Fruit fly (Drosophila melanogaster) whole organism: ENCODE results near the gene Hsp60A.

Experiments
- CG8478 ChIP-seq: fragments of >200 bp; optimal IDR thresholded peaks from 2 replicates; lab custom pipeline; 2018; ENCODE audit warnings: inconsistent platforms
- Dll ChIP-seq: fragments of >200 bp; optimal IDR thresholded peaks from 2 replicates; lab custom pipeline; 2017
- EcR ChIP-seq, 2 experiments: fragments of >200 bp; optimal IDR thresholded peaks; 2 replicates each; lab custom pipeline; 2017; ENCODE audit warnings: missing biosample characterization in 2 of 2, missing genetic modification characterization in 2 of 2, missing genetic modification reagents in 2 of 2
- pan ChIP-seq: fragments of >200 bp; optimal IDR thresholded peaks from 2 replicates; lab custom pipeline; 2017
- psq ChIP-seq: fragments of >200 bp; optimal IDR thresholded peaks from 2 replicates; lab custom pipeline; 2017
- usp ChIP-seq: fragments of >200 bp; optimal IDR thresholded peaks from 2 replicates; lab custom pipeline; 2017; ENCODE audit warnings: missing biosample characterization, missing genetic modification characterization, mixed read lengths

Hsp60A gene

dm6 chrX:11149201-11149600 is 40.9 kb downstream of the Hsp60A start, which contains the start of gene Lint-1:
Gene Lint-1, plus strand, starts transcription at chrX:11149323.
- TF ChIP-seq pan (lab: Kevin White, UChicago) (no peak), CG8478 (lab: Kevin White, UChicago) (no peak), Dll (lab: Kevin White, UChicago) (no peak), EcR (GFP tag; optimal IDR thresholded peaks at IDR 0.05; lab: Kevin White, UChicago) (no peak), usp (no peak), psq (lab: Kevin White, UChicago) (no peak)

- TF ChIP-seq psq (lab: Kevin White, UChicago) (no peak), usp (no peak), CG8478 (lab: Kevin White, UChicago) (no peak), EcR (GFP tag; optimal IDR thresholded peaks at IDR 0.05; lab: Kevin White, UChicago) (no peak), pan (lab: Kevin White, UChicago) (no peak), Dll (lab: Kevin White, UChicago) (no peak)
Observed at dm6 chrX:11153413-11153812, 45.1 kb downstream of the Hsp60A start.

dm6 chrX:11153826-11154510 is 45.7 kb downstream of the Hsp60A start, which contains the start of the genes rtv and Dlic:
Gene rtv, minus strand, starts transcription at chrX:11153990.
Gene Dlic, plus strand, starts transcription at chrX:11154421.
- no peak for TF ChIP-seq pan (lab: Kevin White, UChicago)
- TF ChIP-seq CG8478 (lab: Kevin White, UChicago), result no peak
- no peak for TF ChIP-seq Dll (lab: Kevin White, UChicago)
- TF ChIP-seq EcR (GFP tag; optimal IDR thresholded peaks at IDR 0.05; lab: Kevin White, UChicago), result no peak
- TF ChIP-seq psq (lab: Kevin White, UChicago), result no peak
- no peak for TF ChIP-seq usp

DNA sequence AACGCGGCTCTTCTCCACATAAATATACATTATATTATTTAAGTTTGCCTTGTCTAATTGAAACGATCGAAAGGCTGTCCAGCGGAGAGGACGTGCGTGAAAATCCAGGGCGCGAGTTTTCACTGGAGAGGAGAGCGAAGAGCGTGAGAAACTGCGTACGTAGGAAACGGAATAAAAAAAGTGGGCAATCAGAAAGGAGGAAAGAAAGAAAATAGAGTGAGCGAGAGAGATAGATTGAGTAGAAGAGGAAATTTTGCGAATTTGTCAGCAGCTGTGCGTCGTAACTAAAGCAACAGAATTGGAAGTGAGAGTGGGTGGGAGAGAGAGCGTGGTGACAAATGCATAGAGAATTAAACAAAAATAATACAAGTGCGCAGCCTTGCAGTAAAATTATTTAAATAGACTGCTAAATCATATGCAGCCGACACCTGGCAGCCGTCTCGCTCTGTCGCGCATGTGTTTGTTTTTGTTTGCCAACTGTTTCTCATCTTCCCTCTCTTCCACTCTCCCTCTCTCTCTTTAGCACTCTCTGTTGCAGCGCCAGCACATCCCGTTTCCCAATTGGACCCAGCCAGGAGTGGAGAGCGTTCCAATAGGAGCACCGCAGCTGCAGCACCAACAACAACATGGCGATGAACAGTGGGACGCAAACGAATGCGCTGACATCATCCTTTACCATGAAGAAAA is 46.4 kb downstream of the Hsp60A start:
- TF ChIP-seq EcR (GFP tag; optimal IDR thresholded peaks at IDR 0.05; lab: Kevin White, UChicago) (no peak), Dll (lab: Kevin White, UChicago) (peak; percentile 83), usp (no peak), CG8478 (lab: Kevin White, UChicago) (peak; percentile 56), psq (lab: Kevin White, UChicago) (no peak), pan (lab: Kevin White, UChicago) (no peak)

DNA sequence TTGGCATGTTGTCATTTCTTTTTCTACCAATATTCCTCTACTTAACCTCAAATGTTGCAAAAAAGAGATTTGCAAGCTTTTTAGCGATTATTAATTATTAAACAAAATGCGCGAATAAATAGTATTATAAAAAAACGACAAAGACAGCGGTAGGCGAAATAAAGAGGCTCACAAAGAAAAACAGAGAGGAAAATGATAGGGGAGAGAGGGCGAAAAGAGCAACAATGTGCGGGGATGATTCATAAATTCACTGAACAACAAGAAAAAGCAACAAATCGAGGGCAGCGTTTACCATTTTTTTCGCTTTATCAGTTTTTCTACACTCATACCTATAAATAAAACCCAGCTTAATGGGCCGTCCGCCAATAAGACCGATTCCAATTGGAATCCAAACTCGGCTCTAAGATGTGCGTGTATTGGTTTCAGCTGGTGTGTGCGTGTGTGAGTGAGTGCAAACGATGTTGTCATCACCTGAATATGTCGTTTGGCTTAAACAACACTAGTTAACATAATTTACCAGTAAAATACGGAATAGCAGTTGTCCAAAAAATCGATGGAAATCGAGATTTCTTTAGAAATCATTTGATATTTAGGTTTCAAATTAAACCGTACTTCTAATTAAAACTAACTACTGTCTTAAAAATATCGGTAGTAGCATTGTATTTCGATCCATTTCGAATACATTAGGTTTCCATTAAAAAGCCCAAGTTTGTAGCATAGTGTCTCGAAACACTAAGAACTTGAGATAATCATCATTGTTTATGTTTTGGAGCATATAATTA is 47.7 kb downstream of the Hsp60A start:
- TF ChIP-seq CG8478 (lab: Kevin White, UChicago), result no peak
- no peak for TF ChIP-seq EcR (GFP tag; optimal IDR thresholded peaks at IDR 0.05; lab: Kevin White, UChicago)
- no peak for TF ChIP-seq psq (lab: Kevin White, UChicago)

dm6 chrX:11159710-11160446 is 51.6 kb downstream of the Hsp60A start, which contains the start of gene CG32668:
Gene CG32668, minus strand, starts transcription at chrX:11159760.
- no peak for TF ChIP-seq psq (lab: Kevin White, UChicago)
